Fruit fly (Drosophila melanogaster): ENCODE data around the gene CG34258.

The CG34258 gene

DNA sequence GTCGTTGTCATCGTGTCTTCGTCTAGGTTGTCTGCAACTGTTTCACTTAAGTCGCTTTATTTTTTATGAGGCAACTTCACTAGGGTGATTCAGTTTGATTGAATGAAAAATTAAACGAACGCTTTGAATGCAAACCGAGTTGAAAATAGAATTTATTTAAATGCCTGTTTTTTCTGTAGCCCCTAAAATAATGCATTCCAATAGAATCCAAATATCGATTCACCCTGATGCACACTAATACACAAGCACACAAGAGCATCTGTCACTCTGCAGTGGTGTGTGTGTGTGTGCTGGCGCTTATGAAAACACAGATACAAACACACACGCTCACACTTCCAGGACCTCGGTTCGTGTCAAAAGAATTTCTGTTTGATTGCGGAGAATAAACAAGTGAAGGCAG, 10.0 kb upstream of the CG34258 start:
- TF ChIP-seq CG15710 (tag; optimal IDR thresholded peaks at IDR 0.05) (peak; percentile 56), CG8159 (tag; optimal IDR thresholded peaks at IDR 0.05) (peak; percentile 51), CG12605 (GFP tag; IDR thresholded peaks at IDR 0.05) (peak; percentile 38; the same call in 1 of the 2 replicates), gl (tag; optimal IDR thresholded peaks at IDR 0.05) (no peak), CG4496 (GFP tag; IDR thresholded peaks at IDR 0.05) (0 out of 3 replicates have a peak, but pooled peaks have one; percentile 20), CG32121 (GFP tag; IDR thresholded peaks at IDR 0.05) (no peak), rn (GFP tag; IDR thresholded peaks at IDR 0.05) (no peak), CG8301 (tag; optimal IDR thresholded peaks at IDR 0.05) (peak; percentile 39), fd96Ca (GFP tag; IDR thresholded peaks at IDR 0.05) (no peak), CG34367 (tag; optimal IDR thresholded peaks at IDR 0.05) (peak; percentile 41), CG17806 (tag; optimal IDR thresholded peaks at IDR 0.05) (no peak), CG13204 (GFP tag; optimal IDR thresholded peaks at IDR 0.05) (no peak), Pif1B (GFP tag; optimal IDR thresholded peaks at IDR 0.05) (peak; percentile 26), EcR (GFP tag; optimal IDR thresholded peaks at IDR 0.05) (no peak), CG10348 (GFP tag; IDR thresholded peaks at IDR 0.05) (no peak), Pif1A (GFP tag; optimal IDR thresholded peaks at IDR 0.05) (no peak), Snoo (tag; optimal IDR thresholded peaks at IDR 0.05) (no peak), Ets98B (GFP tag; IDR thresholded peaks at IDR 0.05) (no peak), CG14655 (GFP tag; optimal IDR thresholded peaks at IDR 0.05) (peak; percentile 40), D1 (tag; optimal IDR thresholded peaks at IDR 0.05) (no peak), CG9948 (tag; optimal IDR thresholded peaks at IDR 0.05) (no peak)

DNA sequence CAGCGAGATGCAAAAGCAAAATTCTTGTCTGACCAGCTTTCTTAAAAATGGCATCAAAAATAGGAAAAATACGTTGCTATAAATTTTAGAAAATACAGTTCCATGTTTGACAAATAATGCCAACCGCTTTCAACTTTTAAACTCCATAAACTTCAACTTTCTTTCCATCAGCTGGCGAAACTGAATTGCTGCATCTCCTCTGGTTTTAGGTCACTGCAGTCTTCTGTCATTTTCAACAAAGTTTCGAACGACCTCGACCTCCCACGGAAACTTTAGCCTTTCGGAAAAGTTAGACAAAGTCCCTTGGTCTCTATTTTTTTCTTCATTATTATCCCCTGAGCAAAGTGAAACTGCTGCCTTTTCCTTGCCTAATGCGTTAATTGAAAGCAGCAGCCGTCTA, 3.9 kb upstream of the CG34258 start, which contains the start of gene CG42263:
TSS of gene CG42263 (minus strand) at position 101 of the 400 bp plus-strand sequence.
- no peak for TF ChIP-seq EcR (GFP tag; optimal IDR thresholded peaks at IDR 0.05)
- TF ChIP-seq Ets98B (GFP tag; IDR thresholded peaks at IDR 0.05): no peak

DNA sequence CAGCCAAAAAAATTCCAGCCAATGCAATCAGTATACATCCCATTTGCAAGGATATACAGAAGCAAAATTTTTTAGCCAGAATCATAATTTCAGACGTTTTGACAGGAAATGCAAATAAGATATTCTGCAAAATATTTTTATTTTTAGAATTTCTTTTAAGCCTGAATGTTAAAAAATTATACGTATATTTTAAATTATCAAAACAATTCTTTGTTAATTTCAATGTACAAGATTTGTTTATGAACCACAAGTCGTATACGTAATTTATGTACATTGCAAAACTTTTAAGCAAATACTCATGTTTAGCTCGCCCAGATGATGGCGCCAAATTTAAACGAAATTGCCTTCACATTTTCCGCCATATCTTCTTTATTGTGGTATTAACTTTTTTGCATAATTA, 2.7 kb upstream of the CG34258 start, which contains the start of gene CG42654:
TSS of gene CG42654 (minus strand) at position 101 of the 400 bp plus-strand sequence.
- TF ChIP-seq fd96Ca (GFP tag; IDR thresholded peaks at IDR 0.05) (no peak), CG34367 (tag; optimal IDR thresholded peaks at IDR 0.05) (no peak), CG8301 (tag; optimal IDR thresholded peaks at IDR 0.05) (no peak), CG4496 (GFP tag; IDR thresholded peaks at IDR 0.05) (no peak), Pif1A (GFP tag; optimal IDR thresholded peaks at IDR 0.05) (no peak), rn (GFP tag; IDR thresholded peaks at IDR 0.05) (no peak), CG12605 (GFP tag; IDR thresholded peaks at IDR 0.05) (no peak), EcR (GFP tag; optimal IDR thresholded peaks at IDR 0.05) (no peak), Pif1B (GFP tag; optimal IDR thresholded peaks at IDR 0.05) (no peak), D1 (tag; optimal IDR thresholded peaks at IDR 0.05) (no peak)

dm6 chr3L:19953612-19954011, 1.8 kb upstream of the CG34258 start, which contains the start of gene CG42655:
Gene CG42655, minus strand, starts transcription at chr3L:19953712.
- TF ChIP-seq CG13204 (GFP tag; optimal IDR thresholded peaks at IDR 0.05) (no peak), Pif1B (GFP tag; optimal IDR thresholded peaks at IDR 0.05) (no peak), Snoo (tag; optimal IDR thresholded peaks at IDR 0.05) (no peak), CG9948 (tag; optimal IDR thresholded peaks at IDR 0.05) (no peak), CG4496 (GFP tag; IDR thresholded peaks at IDR 0.05) (no peak), CG14655 (GFP tag; optimal IDR thresholded peaks at IDR 0.05) (no peak), gl (tag; optimal IDR thresholded peaks at IDR 0.05) (no peak), Pif1A (GFP tag; optimal IDR thresholded peaks at IDR 0.05) (no peak), rn (GFP tag; IDR thresholded peaks at IDR 0.05) (no peak), CG17806 (tag; optimal IDR thresholded peaks at IDR 0.05) (no peak), D1 (tag; optimal IDR thresholded peaks at IDR 0.05) (no peak), CG8301 (tag; optimal IDR thresholded peaks at IDR 0.05) (no peak)

DNA sequence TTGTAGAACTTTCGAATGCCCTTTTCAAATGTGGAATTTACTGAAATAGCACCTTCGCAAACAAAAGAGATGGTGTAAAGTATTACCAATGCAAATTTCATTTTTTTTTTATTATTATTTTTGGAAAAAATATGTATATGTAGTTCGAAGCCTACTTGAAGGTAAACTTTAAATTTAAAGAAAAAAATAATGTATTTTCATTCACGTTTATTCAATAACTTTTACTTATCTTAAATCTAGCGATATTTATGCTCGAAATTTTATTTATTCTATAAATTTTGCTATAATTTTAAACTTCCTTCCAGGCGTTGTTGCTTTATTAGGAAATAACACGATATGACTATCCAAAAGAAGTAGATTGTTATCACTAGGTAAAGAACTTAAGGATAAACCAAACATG, 922 bp upstream of the CG34258 start, which contains the start of gene CG33710:
TSS of gene CG33710 (minus strand) at position 101 of the 400 bp plus-strand sequence.
- TF ChIP-seq Snoo (tag; optimal IDR thresholded peaks at IDR 0.05): no peak
- no peak for TF ChIP-seq fd96Ca (GFP tag; IDR thresholded peaks at IDR 0.05)
- TF ChIP-seq rn (GFP tag; IDR thresholded peaks at IDR 0.05): no peak
- TF ChIP-seq CG8159 (tag; optimal IDR thresholded peaks at IDR 0.05): no peak
- no peak for TF ChIP-seq CG15710 (tag; optimal IDR thresholded peaks at IDR 0.05)
- TF ChIP-seq CG17806 (tag; optimal IDR thresholded peaks at IDR 0.05): no peak
- TF ChIP-seq Pif1B (GFP tag; optimal IDR thresholded peaks at IDR 0.05): no peak
- TF ChIP-seq CG10348 (GFP tag; IDR thresholded peaks at IDR 0.05): no peak
- no peak for TF ChIP-seq gl (tag; optimal IDR thresholded peaks at IDR 0.05)
- no peak for TF ChIP-seq CG34367 (tag; optimal IDR thresholded peaks at IDR 0.05)
- no peak for TF ChIP-seq EcR (GFP tag; optimal IDR thresholded peaks at IDR 0.05)
- no peak for TF ChIP-seq CG8301 (tag; optimal IDR thresholded peaks at IDR 0.05)
- TF ChIP-seq CG13204 (GFP tag; optimal IDR thresholded peaks at IDR 0.05): no peak
- TF ChIP-seq CG12605 (GFP tag; IDR thresholded peaks at IDR 0.05): no peak
- TF ChIP-seq Pif1A (GFP tag; optimal IDR thresholded peaks at IDR 0.05): no peak
- TF ChIP-seq CG32121 (GFP tag; IDR thresholded peaks at IDR 0.05): no peak

dm6 chr3L:19951035-19951434, 733 bp downstream of the CG34258 start, which contains the start of gene CG32219:
Gene CG32219, minus strand, starts transcription at chr3L:19951135.
- TF ChIP-seq Pif1A (GFP tag; optimal IDR thresholded peaks at IDR 0.05) (no peak), CG4496 (GFP tag; IDR thresholded peaks at IDR 0.05) (no peak), CG34367 (tag; optimal IDR thresholded peaks at IDR 0.05) (no peak), fd96Ca (GFP tag; IDR thresholded peaks at IDR 0.05) (no peak), EcR (GFP tag; optimal IDR thresholded peaks at IDR 0.05) (no peak), CG14655 (GFP tag; optimal IDR thresholded peaks at IDR 0.05) (no peak), CG17806 (tag; optimal IDR thresholded peaks at IDR 0.05) (no peak), CG8159 (tag; optimal IDR thresholded peaks at IDR 0.05) (no peak), CG15710 (tag; optimal IDR thresholded peaks at IDR 0.05) (no peak), Ets98B (GFP tag; IDR thresholded peaks at IDR 0.05) (no peak), CG13204 (GFP tag; optimal IDR thresholded peaks at IDR 0.05) (no peak), CG32121 (GFP tag; IDR thresholded peaks at IDR 0.05) (no peak), CG9948 (tag; optimal IDR thresholded peaks at IDR 0.05) (no peak), rn (GFP tag; IDR thresholded peaks at IDR 0.05) (no peak)

All from whole organism, pupa.